Fruit fly (Drosophila melanogaster) whole organism, embryonic: Measurements from ENCODE around the gene CG12398.

Source experiments
- Abd-B ChIP-seq: fragments of 200-800 bp; sonication (Bioruptor generic); optimal IDR thresholded peaks from 2 replicates; lab custom pipeline; 2018; ENCODE audit warnings: missing biosample characterization, mild to moderate bottlenecking, missing genetic modification characterization, moderate library complexity
- BEAF-32 ChIP-seq: fragments of 200-800 bp; sonication (Bioruptor generic); optimal IDR thresholded peaks from 3 replicates; lab custom pipeline; 2017; ENCODE audit warnings: missing biosample characterization, missing genetic modification characterization, mild to moderate bottlenecking, moderate library complexity, missing genetic modification reagents
- BtbVII ChIP-seq: fragments of 200-800 bp; sonication (Bioruptor generic); optimal IDR thresholded peaks from 3 replicates; lab custom pipeline; 2017; ENCODE audit warnings: missing biosample characterization, mild to moderate bottlenecking, missing genetic modification characterization
- CG10462 ChIP-seq: fragments of 200-800 bp; sonication (Bioruptor generic); optimal IDR thresholded peaks from 2 replicates; lab custom pipeline; 2016; ENCODE audit warnings: missing biosample characterization, missing genetic modification characterization
- CG12769 ChIP-seq: fragments of 200-800 bp; sonication (Bioruptor generic); optimal IDR thresholded peaks from 2 replicates; lab custom pipeline; 2019; ENCODE audit warnings: missing biosample characterization, mild to moderate bottlenecking, missing genetic modification characterization, moderate library complexity
- CG13287 ChIP-seq: fragments of 200-800 bp; sonication (Bioruptor generic); IDR thresholded peaks from 2 replicates; pipeline ENCODE4 v1.3.6; 2022; ENCODE audit warnings: missing biosample characterization, missing genetic modification characterization; ENCODE audit not compliant: partially characterized antibody
- CG14965 ChIP-seq: fragments of 200-800 bp; sonication (Bioruptor generic); optimal IDR thresholded peaks from 2 replicates; lab custom pipeline; 2016; ENCODE audit warnings: missing biosample characterization, missing genetic modification characterization, borderline replicate concordance
- CG15514 ChIP-seq: fragments of 200-800 bp; sonication (Bioruptor generic); optimal IDR thresholded peaks from 3 replicates; lab custom pipeline; 2017; ENCODE audit warnings: missing biosample characterization, missing genetic modification characterization, mild to moderate bottlenecking, moderate library complexity, missing genetic modification reagents
- CG1603 ChIP-seq: fragments of 200-800 bp; sonication (Bioruptor generic); optimal IDR thresholded peaks from 2 replicates; lab custom pipeline; 2019; ENCODE audit warnings: missing biosample characterization, mild to moderate bottlenecking, missing genetic modification characterization, moderate library complexity
- CG16779 ChIP-seq: fragments of 200-800 bp; sonication (Bioruptor generic); IDR thresholded peaks from 2 replicates; pipeline ENCODE4 v1.3.6; 2022; ENCODE audit warnings: missing biosample characterization, missing genetic modification characterization
- CG17186 ChIP-seq: fragments of 200-800 bp; sonication (Bioruptor generic); optimal IDR thresholded peaks from 3 replicates; lab custom pipeline; 2017; ENCODE audit warnings: missing biosample characterization, missing genetic modification reagents, missing genetic modification characterization
- CG30403 ChIP-seq: fragments of 200-800 bp; sonication (Bioruptor generic); optimal IDR thresholded peaks from 3 replicates; lab custom pipeline; 2016; ENCODE audit warnings: missing biosample characterization, missing genetic modification characterization
- CG3847 ChIP-seq: fragments of 200-800 bp; sonication (Bioruptor generic); IDR thresholded peaks from 2 replicates; pipeline ENCODE4 v1.3.6; 2022; ENCODE audit warnings: missing biosample characterization, missing genetic modification characterization
- CG3995 ChIP-seq: fragments of 200-800 bp; sonication (Bioruptor generic); optimal IDR thresholded peaks from 3 replicates; lab custom pipeline; 2016; ENCODE audit warnings: missing biosample characterization, missing genetic modification characterization
- CG42726 ChIP-seq: fragments of 200-800 bp; sonication (Bioruptor generic); IDR thresholded peaks from 2 replicates; pipeline ENCODE4 v1.3.6; 2022; ENCODE audit warnings: missing biosample characterization, missing genetic modification characterization; ENCODE audit not compliant: partially characterized antibody
- CG4617 ChIP-seq: fragments of 200-800 bp; sonication (Bioruptor generic); optimal IDR thresholded peaks from 3 replicates; lab custom pipeline; 2016; ENCODE audit warnings: missing biosample characterization, missing genetic modification characterization, borderline replicate concordance
- CG4730 ChIP-seq: fragments of 200-800 bp; sonication (Bioruptor generic); IDR thresholded peaks from 2 replicates; pipeline ENCODE4 v1.3.6; 2022; ENCODE audit warnings: missing biosample characterization, missing genetic modification characterization
- CG7963 ChIP-seq: fragments of 200-800 bp; sonication (Bioruptor generic); IDR thresholded peaks from 3 replicates; pipeline ENCODE4 v1.3.6; 2022; ENCODE audit warnings: missing biosample characterization, missing genetic modification characterization; ENCODE audit not compliant: partially characterized antibody
- CG8290 ChIP-seq, 3 experiments: fragments of 200-800 bp; sonication (Bioruptor generic); optimal IDR thresholded peaks; 2 replicates each; lab custom pipeline; 2016 to 2019; ENCODE audit warnings: missing biosample characterization in 3 of 3, missing genetic modification characterization in 3 of 3, mild to moderate bottlenecking in 2 of 3, moderate library complexity in 1 of 3
- CG9797 ChIP-seq: fragments of 200-800 bp; sonication (Bioruptor generic); optimal IDR thresholded peaks from 3 replicates; lab custom pipeline; 2018; ENCODE audit warnings: missing biosample characterization, mild to moderate bottlenecking, missing genetic modification characterization
- CoRest ChIP-seq: fragments of 200-800 bp; sonication (Bioruptor generic); optimal IDR thresholded peaks from 3 replicates; lab custom pipeline; 2018; ENCODE audit warnings: missing biosample characterization, mild to moderate bottlenecking, missing genetic modification characterization, moderate library complexity
- Dbx ChIP-seq: fragments of 200-800 bp; sonication (Bioruptor generic); IDR thresholded peaks from 3 replicates; pipeline ENCODE4 v1.3.6; 2022; ENCODE audit warnings: missing biosample characterization, missing genetic modification characterization
- HLH54F ChIP-seq: fragments of 200-800 bp; sonication (Bioruptor generic); optimal IDR thresholded peaks from 3 replicates; lab custom pipeline; 2016; ENCODE audit warnings: missing biosample characterization, missing genetic modification characterization
- Hey ChIP-seq: fragments of 200-800 bp; sonication (Bioruptor generic); optimal IDR thresholded peaks from 3 replicates; lab custom pipeline; 2018; ENCODE audit warnings: missing biosample characterization, mild to moderate bottlenecking, missing genetic modification characterization
- HmgZ ChIP-seq: fragments of 200-800 bp; sonication (Bioruptor generic); optimal IDR thresholded peaks from 2 replicates; lab custom pipeline; 2018; ENCODE audit warnings: missing biosample characterization, mild to moderate bottlenecking, missing genetic modification characterization
- Lim3 ChIP-seq: fragments of 200-800 bp; sonication (Bioruptor generic); IDR thresholded peaks from 2 replicates; pipeline ENCODE4 v1.3.6; 2022; ENCODE audit warnings: missing biosample characterization, missing genetic modification characterization
- MBD-R2 ChIP-seq: fragments of 200-800 bp; sonication (Bioruptor generic); IDR thresholded peaks from 2 replicates; pipeline ENCODE4 v1.3.6; 2022; ENCODE audit warnings: missing biosample characterization, missing genetic modification characterization
- Med ChIP-seq: fragments of 200-800 bp; sonication (Bioruptor generic); peaks from one replicate; lab custom pipeline; 2016; ENCODE audit warnings: missing biosample characterization, missing genetic modification characterization, mild to moderate bottlenecking, inconsistent platforms, moderate library complexity
- Optix ChIP-seq: fragments of 200-800 bp; sonication (Bioruptor generic); IDR thresholded peaks from 3 replicates; pipeline ENCODE4 v1.3.6; 2022; ENCODE audit warnings: missing biosample characterization, missing genetic modification characterization
- Pdp1 ChIP-seq, 2 experiments: fragments of 200-800 bp; sonication (Bioruptor generic); optimal IDR thresholded peaks; 3 replicates each; lab custom pipeline; 2016; ENCODE audit warnings: missing biosample characterization in 2 of 2, missing genetic modification characterization in 2 of 2, mild to moderate bottlenecking in 1 of 2, moderate library complexity in 1 of 2
- Rfx ChIP-seq: fragments of 200-800 bp; sonication (Bioruptor generic); IDR thresholded peaks from 2 replicates; pipeline ENCODE4 v1.3.6; 2022; ENCODE audit warnings: missing biosample characterization, missing genetic modification characterization
- Taf1 ChIP-seq: fragments of 200-800 bp; sonication (Bioruptor generic); IDR thresholded peaks from 2 replicates; pipeline ENCODE4 v1.3.6; 2022; ENCODE audit warnings: missing biosample characterization, missing genetic modification characterization
- bbx ChIP-seq: fragments of 200-800 bp; sonication (Bioruptor generic); IDR thresholded peaks from 2 replicates; pipeline ENCODE4 v1.3.6; 2022; ENCODE audit warnings: missing biosample characterization, missing genetic modification characterization; ENCODE audit not compliant: partially characterized antibody
- bcd ChIP-seq: fragments of 200-800 bp; sonication (Bioruptor generic); optimal IDR thresholded peaks from 2 replicates; lab custom pipeline; 2017; ENCODE audit warnings: missing biosample characterization, mild to moderate bottlenecking, missing genetic modification characterization
- eyg ChIP-seq: fragments of 200-800 bp; sonication (Bioruptor generic); optimal IDR thresholded peaks from 3 replicates; lab custom pipeline; 2016; ENCODE audit warnings: missing biosample characterization, missing genetic modification characterization
- grau ChIP-seq: fragments of 200-800 bp; optimal IDR thresholded peaks from 3 replicates; lab custom pipeline; 2019; ENCODE audit warnings: missing biosample characterization, mild to moderate bottlenecking, missing genetic modification characterization, moderate library complexity
- hbn ChIP-seq: fragments of 200-800 bp; sonication (Bioruptor generic); IDR thresholded peaks from 2 replicates; pipeline ENCODE4 v1.3.6; 2022; ENCODE audit warnings: missing biosample characterization, missing genetic modification characterization; ENCODE audit not compliant: partially characterized antibody
- jigr1 ChIP-seq: fragments of 200-800 bp; sonication (Bioruptor generic); IDR thresholded peaks from 3 replicates; pipeline ENCODE4 v1.3.6; 2022; ENCODE audit warnings: missing biosample characterization, missing genetic modification characterization
- nerfin-2 ChIP-seq: fragments of 200-800 bp; sonication (Bioruptor generic); IDR thresholded peaks from 2 replicates; pipeline ENCODE4 v1.3.6; 2022; ENCODE audit warnings: missing biosample characterization, missing genetic modification characterization; ENCODE audit not compliant: partially characterized antibody
- nmo ChIP-seq: fragments of 200-800 bp; sonication (Bioruptor generic); optimal IDR thresholded peaks from 2 replicates; lab custom pipeline; 2018; ENCODE audit warnings: missing biosample characterization, mild to moderate bottlenecking, missing genetic modification characterization, moderate library complexity
- p53 ChIP-seq: fragments of 200-800 bp; sonication (Bioruptor generic); optimal IDR thresholded peaks from 2 replicates; lab custom pipeline; 2016; ENCODE audit warnings: missing biosample characterization, missing genetic modification characterization
- phol ChIP-seq: fragments of 200-800 bp; sonication (Bioruptor generic); optimal IDR thresholded peaks from 3 replicates; lab custom pipeline; 2018; ENCODE audit warnings: missing biosample characterization, mild to moderate bottlenecking, missing genetic modification characterization, moderate library complexity
- sob ChIP-seq: fragments of 200-800 bp; sonication (Bioruptor generic); IDR thresholded peaks from 2 replicates; pipeline ENCODE4 v1.3.6; 2022; ENCODE audit warnings: missing biosample characterization, missing genetic modification characterization
- tna ChIP-seq: fragments of 200-800 bp; sonication (Bioruptor generic); IDR thresholded peaks from 2 replicates; pipeline ENCODE4 v1.3.6; 2022; ENCODE audit warnings: missing biosample characterization, missing genetic modification characterization; ENCODE audit not compliant: partially characterized antibody
- unc-4 ChIP-seq: fragments of 200-800 bp; sonication (Bioruptor generic); IDR thresholded peaks from 2 replicates; pipeline ENCODE4 v1.3.6; 2022; ENCODE audit warnings: missing biosample characterization, missing genetic modification characterization; ENCODE audit not compliant: partially characterized antibody
- zen ChIP-seq: fragments of 200-800 bp; sonication (Bioruptor generic); optimal IDR thresholded peaks from 3 replicates; lab custom pipeline; 2018; ENCODE audit warnings: missing biosample characterization, mild to moderate bottlenecking, missing genetic modification characterization, moderate library complexity

CG12398 gene

DNA sequence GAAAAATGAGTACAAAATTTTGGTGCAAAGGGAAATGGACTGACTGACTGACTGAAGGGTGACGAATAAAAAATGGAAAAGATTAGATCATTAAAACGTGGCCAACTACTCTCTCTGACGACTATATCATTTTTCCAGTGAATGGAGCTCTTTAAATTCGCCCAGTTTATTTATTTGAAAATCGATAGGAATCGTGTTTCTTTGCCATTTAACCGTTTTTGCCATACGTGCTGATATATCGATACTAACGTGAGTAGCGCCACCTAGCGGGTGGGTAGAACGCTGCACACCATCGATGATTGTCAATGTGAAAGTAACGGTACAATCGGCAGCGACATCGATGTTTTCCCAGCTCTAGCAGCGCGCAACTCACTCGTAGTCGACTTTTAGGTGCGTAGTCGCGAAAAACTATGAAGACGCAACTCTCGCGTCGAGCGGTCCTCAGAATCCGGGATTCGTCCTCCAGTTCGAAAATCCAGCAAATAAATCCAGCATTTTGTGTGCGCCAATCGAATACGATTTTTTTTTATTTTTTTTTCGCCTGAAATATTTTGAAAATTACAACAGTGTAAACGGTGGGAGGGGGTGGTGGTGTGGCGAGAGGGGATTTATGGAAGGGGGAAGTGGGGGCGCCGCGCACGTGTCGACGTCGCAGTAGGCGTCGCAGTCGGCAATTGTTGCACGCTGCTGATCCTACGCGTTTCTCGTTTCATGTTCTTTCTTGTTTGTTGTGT lies 41.6 kb upstream of the CG12398 start, which contains the start of the genes CG9030 and eag (continued):
- TF ChIP-seq Pdp1 (GFP tag; optimal IDR thresholded peaks at IDR 0.05; lab: Kevin White, UChicago) (peak in 1 of 2 experiments; percentile 14), hbn (GFP tag; lab: Robert Waterston, UW) (peak; percentile 91), Med (GFP tag; lab: Kevin White, UChicago) (peak; percentile 88), unc-4 (GFP tag; lab: Robert Waterston, UW) (peak; percentile 92), Taf1 (GFP tag; lab: Robert Waterston, UW) (no peak), CG1603 (peak; percentile 65), BEAF-32 (peak; percentile 88), Dbx (GFP tag; lab: Robert Waterston, UW) (0 out of 3 replicates have a peak, but pooled peaks have one; percentile 16), nmo (GFP tag; lab: Kevin White, UChicago) (peak; percentile 24), CoRest (peak; percentile 27), sob (GFP tag; lab: Robert Waterston, UW) (peak; percentile 48; the same call in 1 of the 2 replicates), nerfin-2 (GFP tag; lab: Robert Waterston, UW) (peak; percentile 78), p53 (GFP tag; lab: Kevin White, UChicago) (peak; percentile 66), phol (tag; lab: Kevin White, UChicago) (peak; percentile 29), CG3995 (GFP tag; lab: Kevin White, UChicago) (peak; percentile 57), CG15514 (GFP tag; lab: Kevin White, UChicago) (peak; percentile 65), CG16779 (GFP tag; lab: Robert Waterston, UW) (0 out of 2 replicates have a peak, but pooled peaks have one; percentile 55), CG4617 (GFP tag; lab: Kevin White, UChicago) (no peak), CG10462 (GFP tag; lab: Kevin White, UChicago) (peak; percentile 84), eyg (GFP tag; lab: Kevin White, UChicago) (peak; percentile 12), Rfx (GFP tag; lab: Robert Waterston, UW) (peak; percentile 54), tna (GFP tag; lab: Robert Waterston, UW) (peak; percentile 87), MBD-R2 (0 out of 2 replicates have a peak, but pooled peaks have one; percentile 14), bbx (GFP tag; lab: Robert Waterston, UW) (peak; percentile 88), HLH54F (no peak), CG30403 (GFP tag; lab: Kevin White, UChicago) (peak; percentile 6), BtbVII (no peak), CG4730 (GFP tag; lab: Robert Waterston, UW) (no peak), CG17186 (GFP tag; lab: Kevin White, UChicago) (peak; percentile 32), CG8290 (GFP tag; optimal IDR thresholded peaks at IDR 0.05; lab: Kevin White, UChicago) (peak; percentile 99), CG8290 (tag; optimal IDR thresholded peaks at IDR 0.05; lab: Kevin White, UChicago) (peak; percentile 94 to 100), HmgZ (peak; percentile 5), Lim3 (GFP tag; lab: Robert Waterston, UW) (no peak), CG13287 (GFP tag; lab: Robert Waterston, UW) (peak; percentile 94), CG42726 (GFP tag; lab: Robert Waterston, UW) (peak; percentile 90), CG9797 (peak; percentile 9), jigr1 (GFP tag; lab: Robert Waterston, UW) (no peak), Abd-B (GFP tag; lab: Kevin White, UChicago) (peak; percentile 31), Optix (GFP tag; lab: Robert Waterston, UW) (0 out of 3 replicates have a peak, but pooled peaks have one; percentile 12), CG12769 (tag; lab: Kevin White, UChicago) (peak; percentile 14), grau (tag; lab: Kevin White, UChicago) (peak; percentile 2), bcd (GFP tag; lab: Kevin White, UChicago) (peak; percentile 17), zen (tag; lab: Kevin White, UChicago) (peak; percentile 17), CG7963 (GFP tag; lab: Robert Waterston, UW) (peak; percentile 73), CG14965 (GFP tag; lab: Kevin White, UChicago) (no peak), CG3847 (GFP tag; lab: Robert Waterston, UW) (0 out of 2 replicates have a peak, but pooled peaks have one; percentile 17), Hey (peak; percentile 62)
